Worm (Caenorhabditis elegans) whole organism, late embryonic: ENCODE data around the gene F46H5.11.

Experiments
- ama-1 ChIP-seq: fragments of 150-350 bp; optimal IDR thresholded peaks from 2 replicates; lab custom pipeline; 2014
- ceh-24 ChIP-seq: sonication (generic microtip); optimal IDR thresholded peaks from 2 replicates; lab custom pipeline; 2016; ENCODE audit warnings: mild to moderate bottlenecking, missing genetic modification characterization, missing compliant biosample characterization
- gmeb-2 ChIP-seq: sonication (generic microtip); optimal IDR thresholded peaks from 2 replicates; lab custom pipeline; 2016; ENCODE audit warnings: missing genetic modification characterization, inconsistent platforms, missing compliant biosample characterization
- pag-3 ChIP-seq: sonication (generic microtip); optimal IDR thresholded peaks from 2 replicates; lab custom pipeline; 2016; ENCODE audit warnings: missing compliant biosample characterization, missing genetic modification characterization, borderline replicate concordance
- pqm-1 ChIP-seq: sonication (generic microtip); optimal IDR thresholded peaks from 2 replicates; lab custom pipeline; 2016; ENCODE audit warnings: missing genetic modification characterization, missing compliant biosample characterization
- tbx-7 ChIP-seq: sonication (generic microtip); optimal IDR thresholded peaks from 2 replicates; lab custom pipeline; 2016; ENCODE audit warnings: missing genotype, missing genetic modification characterization, missing compliant biosample characterization

- TF ChIP-seq gmeb-2 (no peak), ama-1 (lab: Kevin White, UChicago) (no peak), tbx-7 (tag; lab: Kevin White, UChicago) (no peak), pag-3 (tag; lab: Kevin White, UChicago) (no peak), ceh-24 (tag; lab: Kevin White, UChicago) (no peak), pqm-1 (tag; lab: Kevin White, UChicago) (no peak)
These were observed 43.5 kb upstream of the F46H5.11 start, which contains the start of gene spp-3 for ce11 chrX:7315329-7315728.
